Fruit fly (Drosophila melanogaster) whole organism, embryonic: ENCODE results near the gene Oatp26F.
A peak's percentile ranks its signal among the peaks of the same experiment; 100 is the strongest.

ENCODE experiments used
- Abd-B ChIP-seq: fragments of 200-800 bp; sonication (Bioruptor generic); optimal IDR thresholded peaks from 2 replicates; lab custom pipeline; 2018; ENCODE audit warnings: missing biosample characterization, mild to moderate bottlenecking, missing genetic modification characterization, moderate library complexity
- CG10147 ChIP-seq: fragments of 200-800 bp; sonication (Bioruptor generic); optimal IDR thresholded peaks from 2 replicates; lab custom pipeline; 2019; ENCODE audit warnings: missing biosample characterization, mild to moderate bottlenecking, missing genetic modification characterization, moderate library complexity
- CG10543 ChIP-seq: fragments of 200-800 bp; sonication (Bioruptor generic); optimal IDR thresholded peaks from 3 replicates; lab custom pipeline; 2017; ENCODE audit warnings: missing biosample characterization, mild to moderate bottlenecking, missing genetic modification characterization, moderate library complexity
- CG14965 ChIP-seq: fragments of 200-800 bp; sonication (Bioruptor generic); optimal IDR thresholded peaks from 2 replicates; lab custom pipeline; 2016; ENCODE audit warnings: missing biosample characterization, missing genetic modification characterization, borderline replicate concordance
- CG15269 ChIP-seq: fragments of 200-800 bp; sonication (Bioruptor generic); optimal IDR thresholded peaks from 2 replicates; lab custom pipeline; 2018; ENCODE audit warnings: missing biosample characterization, mild to moderate bottlenecking, missing genetic modification characterization, moderate library complexity
- CG18011 ChIP-seq: fragments of 200-800 bp; sonication (Bioruptor generic); optimal IDR thresholded peaks from 2 replicates; lab custom pipeline; 2017; ENCODE audit warnings: missing biosample characterization, missing genetic modification characterization, mild to moderate bottlenecking, moderate library complexity, missing genotype
- CG2116 ChIP-seq: fragments of 200-800 bp; sonication (Bioruptor generic); optimal IDR thresholded peaks from 3 replicates; lab custom pipeline; 2018; ENCODE audit warnings: missing biosample characterization, mild to moderate bottlenecking, missing genetic modification characterization
- CG2129 ChIP-seq: fragments of 200-800 bp; sonication (Bioruptor generic); IDR thresholded peaks from 2 replicates; pipeline ENCODE4 v1.3.6; 2022; ENCODE audit warnings: missing biosample characterization, missing genetic modification characterization; ENCODE audit not compliant: partially characterized antibody
- CG2678 ChIP-seq: fragments of 200-800 bp; sonication (Bioruptor generic); optimal IDR thresholded peaks from 3 replicates; lab custom pipeline; 2019; ENCODE audit warnings: missing biosample characterization, mild to moderate bottlenecking, missing genetic modification characterization, moderate library complexity
- CG31388 ChIP-seq: fragments of 200-800 bp; sonication (Bioruptor generic); optimal IDR thresholded peaks from 2 replicates; lab custom pipeline; 2016; ENCODE audit warnings: missing biosample characterization, missing genetic modification characterization
- CG3407 ChIP-seq: fragments of 200-800 bp; sonication (Bioruptor generic); optimal IDR thresholded peaks from 2 replicates; lab custom pipeline; 2018; ENCODE audit warnings: missing biosample characterization, mild to moderate bottlenecking, missing genetic modification characterization
- CG34422 ChIP-seq: fragments of 200-800 bp; sonication (Bioruptor generic); IDR thresholded peaks from 3 replicates; pipeline ENCODE4 v1.3.6; 2022; ENCODE audit warnings: missing biosample characterization, missing genetic modification characterization
- CG4854 ChIP-seq: fragments of 200-800 bp; sonication (Bioruptor generic); optimal IDR thresholded peaks from 2 replicates; lab custom pipeline; 2016; ENCODE audit warnings: missing biosample characterization, missing genetic modification characterization, inconsistent platforms
- CG6175 ChIP-seq: fragments of 200-800 bp; sonication (Bioruptor generic); IDR thresholded peaks from 3 replicates; pipeline ENCODE4 v1.3.6; 2022; ENCODE audit warnings: missing biosample characterization, missing genetic modification characterization
- CG6791 ChIP-seq: fragments of 200-800 bp; sonication (Bioruptor generic); IDR thresholded peaks from 3 replicates; pipeline ENCODE4 v1.3.6; 2022; ENCODE audit warnings: missing biosample characterization, missing genetic modification characterization; ENCODE audit not compliant: partially characterized antibody
- CG9727 ChIP-seq: fragments of 200-800 bp; sonication (Bioruptor generic); optimal IDR thresholded peaks from 3 replicates; lab custom pipeline; 2017; ENCODE audit warnings: missing biosample characterization, mild to moderate bottlenecking, missing genetic modification characterization
- CrebB ChIP-seq: fragments of 200-800 bp; sonication (Bioruptor generic); optimal IDR thresholded peaks from 3 replicates; lab custom pipeline; 2018; ENCODE audit warnings: missing biosample characterization, mild to moderate bottlenecking, missing genetic modification characterization
- D19A ChIP-seq: fragments of 200-800 bp; optimal IDR thresholded peaks from 3 replicates; lab custom pipeline; 2019; ENCODE audit warnings: missing biosample characterization, mild to moderate bottlenecking, missing genetic modification characterization, moderate library complexity
- Dll ChIP-seq: fragments of 200-800 bp; sonication (Bioruptor generic); IDR thresholded peaks from 4 replicates; pipeline ENCODE4 v1.3.6; 2022; ENCODE audit warnings: missing biosample characterization, missing genetic modification characterization; ENCODE audit not compliant: partially characterized antibody
- Ets97D ChIP-seq: fragments of 200-800 bp; sonication (Bioruptor generic); optimal IDR thresholded peaks from 3 replicates; lab custom pipeline; 2016; ENCODE audit warnings: missing biosample characterization, missing genetic modification characterization
- HmgZ ChIP-seq: fragments of 200-800 bp; sonication (Bioruptor generic); optimal IDR thresholded peaks from 2 replicates; lab custom pipeline; 2018; ENCODE audit warnings: missing biosample characterization, mild to moderate bottlenecking, missing genetic modification characterization
- Hr39 ChIP-seq: fragments of >200 bp; optimal IDR thresholded peaks from 2 replicates; lab custom pipeline; 2017
- Lhr ChIP-seq: fragments of 200-800 bp; sonication (Bioruptor generic); optimal IDR thresholded peaks from 3 replicates; lab custom pipeline; 2017; ENCODE audit warnings: mild to moderate bottlenecking, missing biosample characterization, missing genetic modification reagents, missing genetic modification characterization
- Lpt ChIP-seq: fragments of >200 bp; optimal IDR thresholded peaks from 2 replicates; lab custom pipeline; 2018; ENCODE audit warnings: missing biosample characterization, missing genetic modification characterization
- MBD-R2 ChIP-seq: fragments of 200-800 bp; sonication (Bioruptor generic); IDR thresholded peaks from 2 replicates; pipeline ENCODE4 v1.3.6; 2022; ENCODE audit warnings: missing biosample characterization, missing genetic modification characterization
- Meics ChIP-seq: fragments of 200-800 bp; sonication (Bioruptor generic); optimal IDR thresholded peaks from 2 replicates; lab custom pipeline; 2017; ENCODE audit warnings: missing biosample characterization, mild to moderate bottlenecking, missing genetic modification characterization
- NC2β ChIP-seq: fragments of 200-800 bp; sonication (Bioruptor generic); optimal IDR thresholded peaks from 2 replicates; lab custom pipeline; 2016; ENCODE audit warnings: missing biosample characterization, missing genetic modification characterization
- NfI ChIP-seq: fragments of 200-800 bp; sonication (Bioruptor generic); optimal IDR thresholded peaks from 3 replicates; lab custom pipeline; 2018; ENCODE audit warnings: missing biosample characterization, mild to moderate bottlenecking, missing genetic modification characterization, moderate library complexity
- Optix ChIP-seq: fragments of 200-800 bp; sonication (Bioruptor generic); IDR thresholded peaks from 3 replicates; pipeline ENCODE4 v1.3.6; 2022; ENCODE audit warnings: missing biosample characterization, missing genetic modification characterization
- Poxn ChIP-seq: fragments of 200-800 bp; sonication (Bioruptor generic); IDR thresholded peaks from 2 replicates; pipeline ENCODE4 v1.3.6; 2022; ENCODE audit warnings: missing biosample characterization, missing genetic modification characterization
- Tbp ChIP-seq: fragments of >200 bp; optimal IDR thresholded peaks from 2 replicates; lab custom pipeline; 2018; ENCODE audit warnings: missing biosample characterization, missing genetic modification characterization
- ara ChIP-seq: fragments of 200-800 bp; sonication (Bioruptor generic); IDR thresholded peaks from 2 replicates; pipeline ENCODE4 v1.3.6; 2022; ENCODE audit warnings: missing biosample characterization, missing genetic modification characterization
- cato ChIP-seq: fragments of 200-800 bp; sonication (Bioruptor generic); optimal IDR thresholded peaks from 2 replicates; lab custom pipeline; 2016; ENCODE audit warnings: missing biosample characterization, missing genetic modification characterization, borderline replicate concordance
- chn ChIP-seq: fragments of 200-800 bp; sonication (Bioruptor generic); optimal IDR thresholded peaks from 2 replicates; lab custom pipeline; 2016; ENCODE audit warnings: missing biosample characterization, missing genetic modification characterization
- corto ChIP-seq: fragments of 200-800 bp; sonication (Bioruptor generic); optimal IDR thresholded peaks from 2 replicates; lab custom pipeline; 2016; ENCODE audit warnings: missing biosample characterization, mild to moderate bottlenecking, missing genetic modification characterization, moderate library complexity
- dati ChIP-seq: fragments of 200-800 bp; sonication (Bioruptor generic); IDR thresholded peaks from 2 replicates; pipeline ENCODE4 v1.3.6; 2022; ENCODE audit warnings: missing biosample characterization, missing genetic modification characterization
- dmrt99B ChIP-seq: fragments of 200-800 bp; sonication (Bioruptor generic); optimal IDR thresholded peaks from 2 replicates; lab custom pipeline; 2018; ENCODE audit warnings: missing biosample characterization, mild to moderate bottlenecking, missing genetic modification characterization, moderate library complexity
- en ChIP-seq: fragments of 200-800 bp; sonication (Bioruptor generic); optimal IDR thresholded peaks from 2 replicates; lab custom pipeline; 2016; ENCODE audit warnings: missing biosample characterization, missing genetic modification characterization
- fd64A ChIP-seq: fragments of 200-800 bp; sonication (Bioruptor generic); optimal IDR thresholded peaks from 3 replicates; lab custom pipeline; 2018; ENCODE audit warnings: missing biosample characterization, mild to moderate bottlenecking, missing genetic modification characterization
- gfzf ChIP-seq: fragments of 200-800 bp; sonication (Bioruptor generic); optimal IDR thresholded peaks from 2 replicates; lab custom pipeline; 2016; ENCODE audit warnings: missing biosample characterization, mild to moderate bottlenecking, missing genetic modification characterization, moderate library complexity
- her ChIP-seq: fragments of 200-800 bp; sonication (Bioruptor generic); optimal IDR thresholded peaks from 2 replicates; lab custom pipeline; 2016; ENCODE audit warnings: missing biosample characterization, missing genetic modification characterization
- klu ChIP-seq: fragments of 200-800 bp; sonication (Bioruptor generic); IDR thresholded peaks from 2 replicates; pipeline ENCODE4 v1.3.6; 2022; ENCODE audit warnings: missing biosample characterization, missing genetic modification characterization
- nmo ChIP-seq: fragments of 200-800 bp; sonication (Bioruptor generic); optimal IDR thresholded peaks from 2 replicates; lab custom pipeline; 2018; ENCODE audit warnings: missing biosample characterization, mild to moderate bottlenecking, missing genetic modification characterization, moderate library complexity
- onecut ChIP-seq: fragments of 200-800 bp; sonication (Bioruptor generic); IDR thresholded peaks from 2 replicates; pipeline ENCODE4 v1.3.6; 2022; ENCODE audit warnings: missing biosample characterization, missing genetic modification characterization
- pb ChIP-seq: fragments of 200-800 bp; sonication (Bioruptor generic); optimal IDR thresholded peaks from 3 replicates; lab custom pipeline; 2016; ENCODE audit warnings: missing biosample characterization, missing genetic modification characterization
- repo ChIP-seq: fragments of 200-800 bp; sonication (Bioruptor generic); optimal IDR thresholded peaks from 2 replicates; lab custom pipeline; 2016; ENCODE audit warnings: missing biosample characterization, missing genetic modification characterization
- slou ChIP-seq: fragments of 200-800 bp; sonication (Bioruptor generic); optimal IDR thresholded peaks from 3 replicates; lab custom pipeline; 2016; ENCODE audit warnings: missing biosample characterization, missing genetic modification characterization
- slp2 ChIP-seq: fragments of 200-800 bp; sonication (Bioruptor generic); optimal IDR thresholded peaks from 2 replicates; lab custom pipeline; 2016; ENCODE audit warnings: missing biosample characterization, missing genetic modification characterization
- tna ChIP-seq: fragments of 200-800 bp; sonication (Bioruptor generic); IDR thresholded peaks from 2 replicates; pipeline ENCODE4 v1.3.6; 2022; ENCODE audit warnings: missing biosample characterization, missing genetic modification characterization; ENCODE audit not compliant: partially characterized antibody
- unc-4 ChIP-seq: fragments of 200-800 bp; sonication (Bioruptor generic); IDR thresholded peaks from 2 replicates; pipeline ENCODE4 v1.3.6; 2022; ENCODE audit warnings: missing biosample characterization, missing genetic modification characterization; ENCODE audit not compliant: partially characterized antibody

Gene Oatp26F

DNA sequence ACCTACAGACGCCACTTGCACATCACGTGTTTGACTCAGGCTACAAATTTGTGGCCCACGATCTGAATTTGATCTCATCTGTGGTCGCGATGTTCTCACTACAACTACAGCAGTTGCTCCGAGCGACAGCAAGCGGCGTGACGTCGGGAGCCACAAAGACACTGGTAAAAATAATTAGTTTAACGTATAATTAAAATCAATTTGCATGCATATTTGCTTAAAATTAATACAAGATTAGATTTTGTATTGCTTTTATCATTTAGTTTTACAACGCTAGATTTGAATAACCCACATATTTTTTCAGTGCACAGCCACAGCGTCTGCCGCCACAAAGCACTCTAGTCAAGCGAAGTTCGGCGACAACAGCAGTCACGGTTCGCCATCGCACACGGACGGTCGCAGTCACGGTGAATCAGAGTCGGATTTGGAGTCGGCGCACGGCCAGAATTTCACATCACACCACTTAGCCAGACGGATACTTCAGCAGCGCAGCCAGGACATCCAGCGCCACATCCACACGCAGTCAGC lies 19.7 kb downstream of the Oatp26F start (continued):
- peak; percentile 99 for TF ChIP-seq CG3407
- TF ChIP-seq Dll (GFP tag; lab: Robert Waterston, UW), result no peak
- TF ChIP-seq CG2129 (GFP tag; lab: Robert Waterston, UW), result no peak
- TF ChIP-seq slou, result peak; percentile 100
- 0 out of 2 replicates have a peak, but pooled peaks have one; percentile 33 for TF ChIP-seq unc-4 (GFP tag; lab: Robert Waterston, UW)
- TF ChIP-seq nmo (GFP tag; lab: Kevin White, UChicago), result peak; percentile 100
- peak; percentile 100 for TF ChIP-seq corto
- peak; percentile 100 for TF ChIP-seq NfI (GFP tag; lab: Kevin White, UChicago)
- TF ChIP-seq chn (GFP tag; lab: Kevin White, UChicago), result peak; percentile 100
- TF ChIP-seq klu (GFP tag; lab: Robert Waterston, UW), result peak; percentile 100
- TF ChIP-seq dmrt99B, result peak; percentile 100
- TF ChIP-seq Optix (GFP tag; lab: Robert Waterston, UW), result peak; percentile 100
- TF ChIP-seq en (GFP tag; lab: Kevin White, UChicago), result peak; percentile 100
- peak; percentile 42; the same call in 1 of the 2 replicates for TF ChIP-seq tna (GFP tag; lab: Robert Waterston, UW)
- TF ChIP-seq CG15269 (tag; lab: Kevin White, UChicago), result peak; percentile 100
- TF ChIP-seq repo, result peak; percentile 100
- peak; percentile 100 for TF ChIP-seq CG4854
- no peak for TF ChIP-seq Lpt (GFP tag; lab: Kevin White, UChicago)
- peak; percentile 100 for TF ChIP-seq MBD-R2
- peak; percentile 99 for TF ChIP-seq D19A (tag; lab: Kevin White, UChicago)
- peak; percentile 100 for TF ChIP-seq fd64A (GFP tag; lab: Kevin White, UChicago)
- peak; percentile 100 for TF ChIP-seq onecut (GFP tag; lab: Robert Waterston, UW)
- TF ChIP-seq Hr39 (lab: Kevin White, UChicago), result no peak
- peak; percentile 100 for TF ChIP-seq CG9727
- TF ChIP-seq ara (GFP tag; lab: Robert Waterston, UW), result peak; percentile 100
- TF ChIP-seq CG10543 (GFP tag; lab: Kevin White, UChicago), result peak; percentile 100
- peak; percentile 100 for TF ChIP-seq CG10147 (GFP tag; lab: Kevin White, UChicago)
- peak; percentile 95 for TF ChIP-seq CG18011
- peak; percentile 96 for TF ChIP-seq CG2116
- TF ChIP-seq CG2678 (tag; lab: Kevin White, UChicago), result peak; percentile 100
- TF ChIP-seq gfzf (GFP tag; lab: Kevin White, UChicago), result peak; percentile 54
- TF ChIP-seq dati (GFP tag; lab: Robert Waterston, UW), result peak; percentile 100
- TF ChIP-seq Tbp (GFP tag; lab: Kevin White, UChicago), result no peak
- peak; percentile 98 for TF ChIP-seq Ets97D (GFP tag; lab: Kevin White, UChicago)
- peak; percentile 100 for TF ChIP-seq NC2β
- TF ChIP-seq CG14965 (GFP tag; lab: Kevin White, UChicago), result peak; percentile 95
- TF ChIP-seq CrebB (tag; lab: Kevin White, UChicago), result peak; percentile 100
- peak; percentile 56; the same call in 1 of the 3 replicates for TF ChIP-seq CG6791 (GFP tag; lab: Robert Waterston, UW)
- peak; percentile 100 for TF ChIP-seq Poxn (GFP tag; lab: Robert Waterston, UW)
- peak; percentile 100 for TF ChIP-seq Meics (GFP tag; lab: Kevin White, UChicago)
- peak; percentile 100 for TF ChIP-seq pb (GFP tag; lab: Kevin White, UChicago)
- TF ChIP-seq Abd-B, result peak; percentile 100
- peak; percentile 100 for TF ChIP-seq HmgZ (tag; lab: Kevin White, UChicago)
- TF ChIP-seq Lhr (GFP tag; lab: Kevin White, UChicago), result peak; percentile 100
- peak; percentile 99 for TF ChIP-seq her (GFP tag; lab: Kevin White, UChicago)
- TF ChIP-seq CG34422, result peak; percentile 100
- peak; percentile 100 for TF ChIP-seq CG31388 (GFP tag; lab: Kevin White, UChicago)
- peak; percentile 100 for TF ChIP-seq slp2 (GFP tag; lab: Kevin White, UChicago)
- TF ChIP-seq CG6175 (GFP tag; lab: Robert Waterston, UW), result peak; percentile 100
- peak; percentile 100 for TF ChIP-seq cato (GFP tag; lab: Kevin White, UChicago)
